Worm (Caenorhabditis elegans): Measurements from ENCODE around the gene ZK622.5.

ZK622.5 gene

ce11 chrII:5264650-5265049 is 24.6 kb upstream of the ZK622.5 start:
- TF ChIP-seq Y22D7AL.16 (tag; optimal IDR thresholded peaks at IDR 0.05): no peak
- TF ChIP-seq ceh-19 (GFP tag; optimal IDR thresholded peaks at IDR 0.05): no peak
- no peak for TF ChIP-seq hlh-13 (GFP tag; optimal IDR thresholded peaks at IDR 0.05)

ce11 chrII:5268977-5269376 is 20.3 kb upstream of the ZK622.5 start:
- TF ChIP-seq hlh-30 (tag; optimal IDR thresholded peaks at IDR 0.05; ENCODE audit: insufficient read depth) (no peak), dmd-4 (tag; optimal IDR thresholded peaks at IDR 0.05; ENCODE audit: borderline replicate concordance) (no peak), ceh-30 (tag; optimal IDR thresholded peaks at IDR 0.05) (no peak), unc-55 (GFP tag; optimal IDR thresholded peaks at IDR 0.05) (no peak), fkh-6 (tag; optimal IDR thresholded peaks at IDR 0.05) (no peak), ceh-14 (tag; optimal IDR thresholded peaks at IDR 0.05) (no peak), mec-3 (tag; optimal IDR thresholded peaks at IDR 0.05; ENCODE audit: borderline replicate concordance) (no peak)

ce11 chrII:5271729-5272322 is 17.4 kb upstream of the ZK622.5 start, which contains the start of gene drn-1:
TSS of gene drn-1 (minus strand) at chrII:5271845.
- TF ChIP-seq pqm-1 (tag; optimal IDR thresholded peaks at IDR 0.05) (no peak), Y22D7AL.16 (tag; optimal IDR thresholded peaks at IDR 0.05) (no peak), tbx-2 (tag; optimal IDR thresholded peaks at IDR 0.05) (no peak), C08G9.2 (tag; optimal IDR thresholded peaks at IDR 0.05) (no peak), ceh-18 (tag; optimal IDR thresholded peaks at IDR 0.05) (no peak), C38D4.7 (GFP tag; optimal IDR thresholded peaks at IDR 0.05) (no peak), ceh-24 (tag; optimal IDR thresholded peaks at IDR 0.05) (no peak), unc-42 (tag; optimal IDR thresholded peaks at IDR 0.05) (peak; percentile 9)

ce11 chrII:5276736-5277135 is 12.5 kb upstream of the ZK622.5 start:
- peak; percentile 4 for TF ChIP-seq ceh-31 (tag; optimal IDR thresholded peaks at IDR 0.05)
- no peak for TF ChIP-seq gmeb-2 (tag; optimal IDR thresholded peaks at IDR 0.05)
- no peak for TF ChIP-seq pqm-1 (tag; optimal IDR thresholded peaks at IDR 0.05)

ce11 chrII:5277780-5278179 is 11.5 kb upstream of the ZK622.5 start:
- TF ChIP-seq ama-1 (optimal IDR thresholded peaks at IDR 0.05) (no peak), elt-4 (tag; optimal IDR thresholded peaks at IDR 0.05) (no peak), pha-2 (tag; optimal IDR thresholded peaks at IDR 0.05) (no peak), ceh-14 (tag; optimal IDR thresholded peaks at IDR 0.05) (no peak), eyg-1 (tag; optimal IDR thresholded peaks at IDR 0.05) (no peak), hlh-8 (tag; optimal IDR thresholded peaks at IDR 0.05) (no peak), pros-1 (tag; optimal IDR thresholded peaks at IDR 0.05) (no peak), ceh-34 (tag; optimal IDR thresholded peaks at IDR 0.05) (no peak), ceh-2 (tag; optimal IDR thresholded peaks at IDR 0.05) (no peak), sox-4 (tag; optimal IDR thresholded peaks at IDR 0.05) (no peak), dve-1 (tag; optimal IDR thresholded peaks at IDR 0.05) (no peak), mec-3 (tag; optimal IDR thresholded peaks at IDR 0.05; ENCODE audit: borderline replicate concordance) (no peak), T23F11.4 (GFP tag; optimal IDR thresholded peaks at IDR 0.05) (no peak), hlh-15 (tag; optimal IDR thresholded peaks at IDR 0.05) (no peak), F13H6.1 (tag; optimal IDR thresholded peaks at IDR 0.05) (no peak), unc-86 (tag; optimal IDR thresholded peaks at IDR 0.05) (no peak), ahr-1 (tag; optimal IDR thresholded peaks at IDR 0.05) (no peak), ttx-3 (tag; optimal IDR thresholded peaks at IDR 0.05) (no peak), madf-2 (tag; optimal IDR thresholded peaks at IDR 0.05) (no peak)

Measured in whole organism, late embryonic.